Worm (Caenorhabditis elegans) whole organism, young adult: ENCODE measurements around the gene F07C6.4.

Experiments used
- B0019.2 ChIP-seq: fragments of 200-800 bp; sonication (Bioruptor generic); conservative IDR thresholded peaks from 2 replicates; pipeline ENCODE4 v1.3.6; 2022; ENCODE audit warnings: missing genetic modification reagents, missing genetic modification characterization, missing compliant biosample characterization
- B0035.1 ChIP-seq: sonication (generic microtip); optimal IDR thresholded peaks from 2 replicates; lab custom pipeline; 2016; ENCODE audit warnings: missing genetic modification characterization, mild to moderate bottlenecking, missing compliant biosample characterization, missing genotype, missing genetic modification reagents
- B0261.1 ChIP-seq: sonication (generic microtip); optimal IDR thresholded peaks from 2 replicates; lab custom pipeline; 2016; ENCODE audit warnings: mild to moderate bottlenecking, missing genetic modification characterization, moderate library complexity, missing compliant biosample characterization
- B0336.3 ChIP-seq: fragments of 200-800 bp; sonication (Bioruptor generic); IDR thresholded peaks from 2 replicates; pipeline ENCODE4 v1.3.6; 2022; ENCODE audit warnings: missing genetic modification characterization, missing compliant biosample characterization
- F22D6.2 ChIP-seq: sonication (generic microtip); optimal IDR thresholded peaks from 2 replicates; lab custom pipeline; 2016; ENCODE audit warnings: mild to moderate bottlenecking, missing genetic modification characterization, missing compliant biosample characterization
- F57C9.4 ChIP-seq: sonication (generic microtip); optimal IDR thresholded peaks from 2 replicates; lab custom pipeline; 2017; ENCODE audit warnings: mild to moderate bottlenecking, missing genetic modification characterization, missing compliant biosample characterization
- K11D2.4 ChIP-seq: fragments of 200-800 bp; sonication (Bioruptor generic); IDR thresholded peaks from 2 replicates; pipeline ENCODE4 v1.3.6; 2022; ENCODE audit warnings: missing genetic modification reagents, missing genetic modification characterization, missing compliant biosample characterization
- K12H6.12 ChIP-seq: fragments of 200-800 bp; sonication (Bioruptor generic); optimal IDR thresholded peaks from 2 replicates; lab custom pipeline; 2018; ENCODE audit warnings: mild to moderate bottlenecking, missing genetic modification characterization, missing compliant biosample characterization
- T26A5.8 ChIP-seq: sonication (generic microtip); optimal IDR thresholded peaks from 2 replicates; lab custom pipeline; 2016; ENCODE audit warnings: missing genetic modification characterization, missing compliant biosample characterization
- Y53F4B.3 ChIP-seq: fragments of 200-800 bp; sonication (Bioruptor generic); IDR thresholded peaks from 2 replicates; pipeline ENCODE4 v1.3.6; 2022; ENCODE audit warnings: missing genetic modification reagents, missing genetic modification characterization, missing compliant biosample characterization
- Y53G8AR.9 ChIP-seq: fragments of 200-800 bp; sonication (Bioruptor generic); conservative IDR thresholded peaks from 2 replicates; pipeline ENCODE4 v1.3.6; 2022; ENCODE audit warnings: missing genetic modification reagents, missing genetic modification characterization, missing compliant biosample characterization
- Y56A3A.18 ChIP-seq: fragments of 200-800 bp; sonication (Bioruptor generic); IDR thresholded peaks from 2 replicates; pipeline ENCODE4 v1.3.6; 2022; ENCODE audit warnings: missing genetic modification reagents, missing genetic modification characterization, missing compliant biosample characterization
- Y79H2A.3 ChIP-seq: fragments of 200-800 bp; sonication (Bioruptor generic); conservative IDR thresholded peaks from 2 replicates; pipeline ENCODE4 v1.3.6; 2022; ENCODE audit warnings: missing genetic modification reagents, missing genetic modification characterization, missing compliant biosample characterization
- Y95B8A.8 ChIP-seq: fragments of 200-800 bp; sonication (Bioruptor generic); IDR thresholded peaks from 2 replicates; pipeline ENCODE4 v1.3.6; 2022; ENCODE audit warnings: missing genetic modification reagents, missing genetic modification characterization, missing compliant biosample characterization
- ama-1 ChIP-seq, 3 experiments: fragments of 150-350 bp in 1 of 3; sonication (generic microtip) in 2 of 3; optimal IDR thresholded peaks; 2 replicates each; lab custom pipeline; 2014 to 2018; ENCODE audit warnings: missing biosample characterization in 2 of 3, missing genetic modification characterization in 2 of 3, missing genetic modification reagents in 2 of 3
- aptf-3 ChIP-seq: fragments of 200-800 bp; sonication (Bioruptor generic); IDR thresholded peaks from 2 replicates; pipeline ENCODE4 v1.3.6; 2022; ENCODE audit warnings: missing genetic modification characterization, missing compliant biosample characterization
- attf-3 ChIP-seq: fragments of 200-800 bp; sonication (Bioruptor generic); conservative IDR thresholded peaks from 2 replicates; pipeline ENCODE4 v1.3.6; 2022; ENCODE audit warnings: missing genetic modification reagents, missing genetic modification characterization, missing compliant biosample characterization
- attf-6 ChIP-seq: fragments of 200-800 bp; sonication (Bioruptor generic); IDR thresholded peaks from 2 replicates; pipeline ENCODE4 v1.3.6; 2022; ENCODE audit warnings: missing genetic modification reagents, missing genetic modification characterization, missing compliant biosample characterization
- bed-2 ChIP-seq: fragments of 200-800 bp; sonication (Bioruptor generic); IDR thresholded peaks from 2 replicates; pipeline ENCODE4 v1.3.6; 2022; ENCODE audit warnings: missing genetic modification reagents, missing genetic modification characterization, missing compliant biosample characterization
- cebp-2 ChIP-seq: fragments of 200-800 bp; sonication (Bioruptor generic); IDR thresholded peaks from 2 replicates; pipeline ENCODE4 v1.3.6; 2022; ENCODE audit warnings: missing genetic modification characterization, missing compliant biosample characterization
- ceh-79 ChIP-seq: sonication (generic microtip); optimal IDR thresholded peaks from 2 replicates; lab custom pipeline; 2017; ENCODE audit warnings: mild to moderate bottlenecking, missing genetic modification characterization, missing compliant biosample characterization
- ceh-91 ChIP-seq: fragments of 200-800 bp; sonication (Bioruptor generic); IDR thresholded peaks from 2 replicates; pipeline ENCODE4 v1.3.6; 2022; ENCODE audit warnings: missing genetic modification reagents, missing genetic modification characterization, missing compliant biosample characterization
- dox-1 ChIP-seq: fragments of 200-800 bp; sonication (Bioruptor generic); IDR thresholded peaks from 2 replicates; pipeline ENCODE4 v1.3.6; 2022; ENCODE audit warnings: missing genetic modification reagents, missing genetic modification characterization, missing compliant biosample characterization
- egl-44 ChIP-seq: fragments of 200-800 bp; sonication (Bioruptor generic); IDR thresholded peaks from 2 replicates; pipeline ENCODE4 v1.3.6; 2022; ENCODE audit warnings: missing genetic modification reagents, missing genetic modification characterization, missing compliant biosample characterization
- ets-4 ChIP-seq: fragments of 200-800 bp; sonication (Bioruptor generic); optimal IDR thresholded peaks from 2 replicates; lab custom pipeline; 2018; ENCODE audit warnings: mild to moderate bottlenecking, missing genetic modification characterization, missing compliant biosample characterization
- hmg-1.2 ChIP-seq: fragments of 200-800 bp; sonication (Bioruptor generic); IDR thresholded peaks from 2 replicates; pipeline ENCODE4 v1.3.6; 2022; ENCODE audit warnings: missing genetic modification reagents, missing genetic modification characterization, missing compliant biosample characterization
- hmg-20 ChIP-seq: fragments of 200-800 bp; sonication (Bioruptor generic); IDR thresholded peaks from 2 replicates; pipeline ENCODE4 v1.3.6; 2022; ENCODE audit warnings: missing genetic modification reagents, missing genetic modification characterization, missing compliant biosample characterization
- lag-1 ChIP-seq: fragments of 200-800 bp; sonication (Bioruptor generic); IDR thresholded peaks from 2 replicates; pipeline ENCODE4 v1.3.6; 2022; ENCODE audit warnings: missing genetic modification reagents, missing genetic modification characterization, missing compliant biosample characterization
- lin-26 ChIP-seq: fragments of 200-800 bp; sonication (Bioruptor generic); IDR thresholded peaks from 2 replicates; pipeline ENCODE4 v1.3.6; 2022; ENCODE audit warnings: missing genetic modification reagents, missing genetic modification characterization, missing compliant biosample characterization
- lin-40 ChIP-seq: sonication (generic microtip); optimal IDR thresholded peaks from 2 replicates; lab custom pipeline; 2016; ENCODE audit warnings: missing genetic modification characterization, mild to moderate bottlenecking, missing compliant biosample characterization, missing genotype, missing genetic modification reagents
- lsl-1 ChIP-seq: fragments of 200-800 bp; sonication (Bioruptor generic); optimal IDR thresholded peaks from 2 replicates; lab custom pipeline; 2018; ENCODE audit warnings: mild to moderate bottlenecking, missing genetic modification characterization, moderate library complexity, missing compliant biosample characterization
- madf-10 ChIP-seq: sonication (generic microtip); optimal IDR thresholded peaks from 2 replicates; lab custom pipeline; 2016; ENCODE audit warnings: mild to moderate bottlenecking, missing genetic modification characterization, missing compliant biosample characterization
- madf-3 ChIP-seq: fragments of 200-800 bp; sonication (Bioruptor generic); IDR thresholded peaks from 2 replicates; pipeline ENCODE4 v1.3.6; 2022; ENCODE audit warnings: missing genetic modification reagents, missing genetic modification characterization, missing compliant biosample characterization
- mel-28 ChIP-seq: sonication (generic microtip); optimal IDR thresholded peaks from 2 replicates; lab custom pipeline; 2016; ENCODE audit warnings: borderline replicate concordance, mild to moderate bottlenecking, missing genetic modification characterization, missing compliant biosample characterization
- nhr-80 ChIP-seq: sonication (generic microtip); optimal IDR thresholded peaks from 2 replicates; lab custom pipeline; 2016; ENCODE audit warnings: missing genetic modification characterization, missing compliant biosample characterization
- pbrm-1 ChIP-seq: fragments of 200-800 bp; sonication (Bioruptor generic); IDR thresholded peaks from 2 replicates; pipeline ENCODE4 v1.3.6; 2022; ENCODE audit warnings: missing genetic modification reagents, missing genetic modification characterization, missing compliant biosample characterization
- pha-4 ChIP-seq: fragments of 150-350 bp; sonication (generic microtip); optimal IDR thresholded peaks from 2 replicates; lab custom pipeline; 2014; ENCODE audit warnings: missing biosample characterization, missing genetic modification reagents, missing genetic modification characterization
- rcor-1 ChIP-seq: fragments of 200-800 bp; sonication (Bioruptor generic); IDR thresholded peaks from 2 replicates; pipeline ENCODE4 v1.3.6; 2022; ENCODE audit warnings: missing genetic modification reagents, missing genetic modification characterization, missing compliant biosample characterization
- repo-1 ChIP-seq: sonication (generic microtip); optimal IDR thresholded peaks from 2 replicates; lab custom pipeline; 2017; ENCODE audit warnings: mild to moderate bottlenecking, missing genetic modification characterization, missing compliant biosample characterization
- rpc-1 ChIP-seq, 2 experiments: fragments of 150-350 bp in 1 of 2; sonication (generic microtip) in 1 of 2; optimal IDR thresholded peaks; 2 replicates each; lab custom pipeline; 2014 to 2018; ENCODE audit warnings: missing biosample characterization in 1 of 2, missing genetic modification characterization in 1 of 2, missing genetic modification reagents in 1 of 2, missing genotype in 1 of 2
- snpc-1.3 ChIP-seq: sonication (generic microtip); optimal IDR thresholded peaks from 2 replicates; lab custom pipeline; 2017; ENCODE audit warnings: missing genetic modification characterization, mild to moderate bottlenecking, missing compliant biosample characterization, antibody characterized with exemption, moderate library complexity, missing genotype, missing genetic modification reagents; ENCODE audit not compliant: insufficient read depth
- sptf-2 ChIP-seq: fragments of 200-800 bp; sonication (Bioruptor generic); optimal IDR thresholded peaks from 2 replicates; lab custom pipeline; 2018; ENCODE audit warnings: mild to moderate bottlenecking, missing genetic modification characterization, missing compliant biosample characterization
- tbx-9 ChIP-seq: sonication (generic microtip); optimal IDR thresholded peaks from 2 replicates; lab custom pipeline; 2016; ENCODE audit warnings: borderline replicate concordance, missing genetic modification characterization, inconsistent platforms, missing compliant biosample characterization
- tlf-1 ChIP-seq: fragments of 200-800 bp; sonication (Bioruptor generic); optimal IDR thresholded peaks from 2 replicates; lab custom pipeline; 2018; ENCODE audit warnings: mild to moderate bottlenecking, missing genetic modification characterization, missing compliant biosample characterization
- xnd-1 ChIP-seq: sonication (generic microtip); optimal IDR thresholded peaks from 2 replicates; lab custom pipeline; 2016; ENCODE audit warnings: missing genotype, missing genetic modification reagents, missing genetic modification characterization, missing compliant biosample characterization
- ztf-22 ChIP-seq: fragments of 200-800 bp; sonication (Bioruptor generic); optimal IDR thresholded peaks from 2 replicates; lab custom pipeline; 2018; ENCODE audit warnings: mild to moderate bottlenecking, missing genetic modification characterization, moderate library complexity, missing compliant biosample characterization
- ztf-25 ChIP-seq: fragments of 200-800 bp; sonication (Bioruptor generic); IDR thresholded peaks from 2 replicates; pipeline ENCODE4 v1.3.6; 2022; ENCODE audit warnings: missing genetic modification reagents, missing genetic modification characterization, missing compliant biosample characterization
- ztf-3 ChIP-seq: fragments of 200-800 bp; sonication (Bioruptor generic); optimal IDR thresholded peaks from 2 replicates; lab custom pipeline; 2018; ENCODE audit warnings: mild to moderate bottlenecking, missing genetic modification characterization, missing compliant biosample characterization

Gene F07C6.4

ce11 chrIV:12833698-12834416, 28.1 kb downstream of the F07C6.4 start (continued):
- TF ChIP-seq snpc-1.3 (no peak), madf-10 (tag; lab: Kevin White, UChicago) (peak; percentile 37), xnd-1 (tag; lab: Kevin White, UChicago) (no peak), lin-26 (no peak), lin-40 (tag; lab: Kevin White, UChicago) (peak; percentile 18), Y53G8AR.9 (GFP tag; lab: Robert Waterston, UW) (no peak), ztf-22 (GFP tag; lab: Kevin White, UChicago) (peak; percentile 56), F22D6.2 (tag; lab: Kevin White, UChicago) (no peak), Y79H2A.3 (no peak), rpc-1 (optimal IDR thresholded peaks at IDR 0.05; lab: Kevin White, UChicago) (no peak), rpc-1 (tag; optimal IDR thresholded peaks at IDR 0.05; lab: Kevin White, UChicago) (no peak), B0035.1 (no peak), dox-1 (GFP tag; lab: Robert Waterston, UW) (peak; percentile 83), Y53F4B.3 (no peak), nhr-80 (peak; percentile 100), egl-44 (GFP tag; lab: Robert Waterston, UW) (peak; percentile 30; the same call in 1 of the 2 replicates), hmg-1.2 (GFP tag; lab: Robert Waterston, UW) (no peak), B0336.3 (GFP tag; lab: Robert Waterston, UW) (peak; percentile 58; the same call in 1 of the 2 replicates), mel-28 (no peak), pbrm-1 (no peak; the same call in 1 of the 2 replicates), bed-2 (GFP tag; lab: Robert Waterston, UW) (no peak), ceh-91 (GFP tag; lab: Robert Waterston, UW) (no peak), ceh-79 (tag; lab: Kevin White, UChicago) (no peak), K12H6.12 (tag; lab: Kevin White, UChicago) (no peak), sptf-2 (GFP tag; lab: Kevin White, UChicago) (peak; percentile 69), K11D2.4 (GFP tag; lab: Robert Waterston, UW) (no peak), ztf-3 (GFP tag; lab: Kevin White, UChicago) (no peak), ztf-25 (GFP tag; lab: Robert Waterston, UW) (no peak), F57C9.4 (tag; lab: Kevin White, UChicago) (no peak), Y95B8A.8 (no peak), Y56A3A.18 (no peak), lsl-1 (GFP tag; lab: Kevin White, UChicago) (no peak), tbx-9 (no peak), attf-6 (GFP tag; lab: Robert Waterston, UW) (no peak), hmg-20 (GFP tag; lab: Robert Waterston, UW) (no peak), ets-4 (peak; percentile 84), rcor-1 (GFP tag; lab: Robert Waterston, UW) (no peak), tlf-1 (GFP tag; lab: Kevin White, UChicago) (no peak), repo-1 (tag; lab: Kevin White, UChicago) (peak; percentile 11), ama-1 (optimal IDR thresholded peaks at IDR 0.05; lab: Kevin White, UChicago) (no peak), ama-1 (GFP tag; optimal IDR thresholded peaks at IDR 0.05; lab: Kevin White, UChicago) (no peak), T26A5.8 (tag; lab: Kevin White, UChicago) (no peak), aptf-3 (GFP tag; lab: Robert Waterston, UW) (no peak), madf-3 (no peak), B0019.2 (GFP tag; lab: Robert Waterston, UW) (no peak), lag-1 (GFP tag; lab: Robert Waterston, UW) (no peak), attf-3 (GFP tag; lab: Robert Waterston, UW) (no peak), B0261.1 (tag; lab: Kevin White, UChicago) (no peak), pha-4 (tag; lab: Kevin White, UChicago) (peak; percentile 8), cebp-2 (no peak)
